Fruit fly (Drosophila melanogaster): ENCODE measurements around the gene msl-2.

Gene msl-2

dm6 chr2L:3477057-3477755 is 11.3 kb upstream of the msl-2 start (continued):
- TF ChIP-seq gt (GFP tag; IDR thresholded peaks at IDR 0.05) (no peak), CoRest (tag; optimal IDR thresholded peaks at IDR 0.05) (peak; percentile 65), CG4282 (GFP tag; optimal IDR thresholded peaks at IDR 0.05) (no peak), CG3281 (GFP tag; optimal IDR thresholded peaks at IDR 0.05) (peak; percentile 41), Dll (GFP tag; IDR thresholded peaks at IDR 0.05; ENCODE audit: partially characterized antibody) (no peak), ham (GFP tag; IDR thresholded peaks at IDR 0.05) (no peak), TFAM (GFP tag; optimal IDR thresholded peaks at IDR 0.05) (no peak), sd (tag; optimal IDR thresholded peaks at IDR 0.05) (peak; percentile 38), slbo (GFP tag; IDR thresholded peaks at IDR 0.05) (peak; percentile 50; the same call in 1 of the 2 replicates), row (GFP tag; IDR thresholded peaks at IDR 0.05) (peak; percentile 76), bowl (GFP tag; IDR thresholded peaks at IDR 0.05) (no peak), phol (tag; optimal IDR thresholded peaks at IDR 0.05) (peak; percentile 21), Fer3 (tag; optimal IDR thresholded peaks at IDR 0.05) (no peak), scrt (GFP tag; optimal IDR thresholded peaks at IDR 0.05) (no peak), hbn (GFP tag; IDR thresholded peaks at IDR 0.05; ENCODE audit: partially characterized antibody) (no peak), slou (GFP tag; optimal IDR thresholded peaks at IDR 0.05) (peak; percentile 36), CG7556 (GFP tag; optimal IDR thresholded peaks at IDR 0.05) (peak; percentile 60), nau (GFP tag; optimal IDR thresholded peaks at IDR 0.05) (no peak), insv (GFP tag; optimal IDR thresholded peaks at IDR 0.05) (no peak), CG6854 (GFP tag; optimal IDR thresholded peaks at IDR 0.05) (no peak), rib (GFP tag; IDR thresholded peaks at IDR 0.05) (no peak), chm (GFP tag; IDR thresholded peaks at IDR 0.05) (no peak), NK7.1 (GFP tag; optimal IDR thresholded peaks at IDR 0.05) (no peak), CG13123 (GFP tag; optimal IDR thresholded peaks at IDR 0.05) (no peak), CG8765 (GFP tag; IDR thresholded peaks at IDR 0.05) (no peak), CG31365 (tag; optimal IDR thresholded peaks at IDR 0.05) (no peak), sna (GFP tag; IDR thresholded peaks at IDR 0.05; ENCODE audit: partially characterized antibody) (no peak), C15 (GFP tag; IDR thresholded peaks at IDR 0.05) (no peak), aop (GFP tag; IDR thresholded peaks at IDR 0.05) (no peak), Max (GFP tag; optimal IDR thresholded peaks at IDR 0.05) (peak; percentile 7), Scr (GFP tag; IDR thresholded peaks at IDR 0.05; ENCODE audit: partially characterized antibody) (0 out of 2 replicates have a peak, but pooled peaks have one; percentile 19), ERR (GFP tag; optimal IDR thresholded peaks at IDR 0.05) (no peak), CG6272 (GFP tag; IDR thresholded peaks at IDR 0.05) (no peak), Dek (tag; optimal IDR thresholded peaks at IDR 0.05) (peak; percentile 14), CG17612 (GFP tag; IDR thresholded peaks at IDR 0.05) (no peak), gsb-n (tag; optimal IDR thresholded peaks at IDR 0.05) (no peak), chn (GFP tag; optimal IDR thresholded peaks at IDR 0.05) (peak; percentile 36), Sry-δ (GFP tag; optimal IDR thresholded peaks at IDR 0.05) (no peak), CHES-1-like (GFP tag; optimal IDR thresholded peaks at IDR 0.05) (peak; percentile 45), Ada2b (GFP tag; IDR thresholded peaks at IDR 0.05) (peak; percentile 23; the same call in 1 of the 2 replicates), Hr39 (optimal IDR thresholded peaks at IDR 0.05) (no peak), ttk (GFP tag; IDR thresholded peaks at IDR 0.05) (no peak), ken (GFP tag; IDR thresholded peaks at IDR 0.05) (peak; percentile 6; the same call in 1 of the 3 replicates), CG8089 (GFP tag; optimal IDR thresholded peaks at IDR 0.05) (no peak), pum (GFP tag; optimal IDR thresholded peaks at IDR 0.05) (peak; percentile 17), mam (GFP tag; optimal IDR thresholded peaks at IDR 0.05) (peak; percentile 51), da (GFP tag; optimal IDR thresholded peaks at IDR 0.05) (no peak), dati (GFP tag; IDR thresholded peaks at IDR 0.05) (no peak), CG32532 (GFP tag; IDR thresholded peaks at IDR 0.05) (peak; percentile 59), CG18011 (GFP tag; optimal IDR thresholded peaks at IDR 0.05) (no peak), vfl (GFP tag; optimal IDR thresholded peaks at IDR 0.05) (no peak)
